Worm (Caenorhabditis elegans) whole organism, L4 larva: ENCODE measurements around the gene F10G2.1.

Experiments used
- F26F4.8 ChIP-seq: fragments of 200-800 bp; sonication (Bioruptor generic); conservative IDR thresholded peaks from 2 replicates; pipeline ENCODE4 v1.3.6; 2022; ENCODE audit warnings: missing genetic modification characterization, missing compliant biosample characterization
- F37D6.2 ChIP-seq: sonication (generic microtip); optimal IDR thresholded peaks from 2 replicates; lab custom pipeline; 2016; ENCODE audit warnings: mild to moderate bottlenecking, missing genetic modification characterization, missing compliant biosample characterization
- Y5F2A.4 ChIP-seq: fragments of 200-800 bp; sonication (Bioruptor generic); optimal IDR thresholded peaks from 2 replicates; lab custom pipeline; 2018; ENCODE audit warnings: mild to moderate bottlenecking, missing genetic modification characterization, missing compliant biosample characterization
- Y75B8A.6 ChIP-seq: fragments of 200-800 bp; sonication (Bioruptor generic); IDR thresholded peaks from 2 replicates; pipeline ENCODE4 v1.3.6; 2022; ENCODE audit warnings: missing genetic modification reagents, missing genetic modification characterization, missing compliant biosample characterization
- daf-12 ChIP-seq: fragments of 150-350 bp; optimal IDR thresholded peaks from 2 replicates; lab custom pipeline; 2014; ENCODE audit warnings: missing biosample characterization, missing genetic modification reagents, missing genetic modification characterization
- egl-43 ChIP-seq: fragments of 200-800 bp; sonication (Bioruptor generic); IDR thresholded peaks from 2 replicates; pipeline ENCODE4 v1.3.6; 2022; ENCODE audit warnings: missing genetic modification reagents, missing genetic modification characterization, missing compliant biosample characterization
- mdl-1 ChIP-seq, 2 experiments: fragments of 150-350 bp in 1 of 2; sonication (generic microtip) in 1 of 2; optimal IDR thresholded peaks; 2 replicates each; lab custom pipeline; 2014 to 2017; ENCODE audit warnings: missing biosample characterization in 2 of 2, missing genetic modification characterization in 2 of 2
- pha-4 ChIP-seq, 2 experiments: fragments of 150-350 bp in 1 of 2; fragments of 200-800 bp in 1 of 2; sonication (Bioruptor generic) in 1 of 2; IDR thresholded peaks in 1 of 2; optimal IDR thresholded peaks in 1 of 2; 2 replicates each; pipeline versions ENCODE4 v1.3.6 to Lab custom; 2014 to 2022; ENCODE audit warnings: missing genetic modification characterization in 2 of 2, missing genetic modification reagents in 2 of 2, missing biosample characterization in 1 of 2, missing compliant biosample characterization in 1 of 2
- snpc-4 ChIP-seq: fragments of 150-350 bp; optimal IDR thresholded peaks from 2 replicates; lab custom pipeline; 2014; ENCODE audit warnings: missing biosample characterization, missing genetic modification characterization
- unc-62 ChIP-seq, 3 experiments: fragments of 150-350 bp in 1 of 3; sonication (generic microtip); optimal IDR thresholded peaks in 2 of 3; peaks in 1 of 3; 1 replicate in 1 of 3; 2 replicates in 2 of 3; lab custom pipeline; 2014 to 2017; ENCODE audit warnings: missing biosample characterization in 3 of 3, missing genetic modification characterization in 3 of 3, missing genetic modification reagents in 3 of 3, missing genotype in 1 of 3

ce11 chrV:7325285-7325684, 7.1 kb upstream of the F10G2.1 start, which contains the start of gene srx-92:
- TF ChIP-seq snpc-4 (tag; lab: Kevin White, UChicago): no peak
- no peak for TF ChIP-seq unc-62 (GFP tag; optimal IDR thresholded peaks at IDR 0.05 in 1 of 2; lab: Kevin White, UChicago)
- no peak for TF ChIP-seq unc-62 (tag; optimal IDR thresholded peaks at IDR 0.05; lab: Kevin White, UChicago)
- no peak for TF ChIP-seq F26F4.8 (GFP tag; lab: Robert Waterston, UW)
- TF ChIP-seq daf-12 (tag; lab: Kevin White, UChicago): no peak
- TF ChIP-seq Y75B8A.6 (GFP tag; lab: Robert Waterston, UW): no peak
- no peak for TF ChIP-seq egl-43
- no peak for TF ChIP-seq Y5F2A.4 (GFP tag; lab: Kevin White, UChicago)
- no peak for TF ChIP-seq mdl-1 (tag; optimal IDR thresholded peaks at IDR 0.05; lab: Kevin White, UChicago)
- no peak for TF ChIP-seq F37D6.2 (tag; lab: Kevin White, UChicago)
- TF ChIP-seq pha-4 (GFP tag; IDR thresholded peaks at IDR 0.05; lab: Robert Waterston, UW): no peak
- TF ChIP-seq pha-4 (tag; optimal IDR thresholded peaks at IDR 0.05; lab: Kevin White, UChicago): no peak
